Worm (Caenorhabditis elegans) whole organism, late embryonic: ENCODE results near the gene srh-44.

Experiments
- elt-2 ChIP-seq: sonication (generic microtip); optimal IDR thresholded peaks from 2 replicates; lab custom pipeline; 2016; ENCODE audit warnings: missing genetic modification reagents, missing genetic modification characterization, missing compliant biosample characterization
- hlh-8 ChIP-seq: sonication (generic microtip); optimal IDR thresholded peaks from 2 replicates; lab custom pipeline; 2016; ENCODE audit warnings: missing genotype, missing genetic modification characterization, missing compliant biosample characterization
- mec-3 ChIP-seq: sonication (generic microtip); optimal IDR thresholded peaks from 2 replicates; lab custom pipeline; 2016; ENCODE audit warnings: borderline replicate concordance, missing genetic modification characterization, missing compliant biosample characterization
- nhr-11 ChIP-seq: fragments of 150-350 bp; optimal IDR thresholded peaks from 2 replicates; lab custom pipeline; 2014; ENCODE audit warnings: missing biosample characterization, missing genetic modification characterization
- pha-2 ChIP-seq: sonication (generic microtip); optimal IDR thresholded peaks from 2 replicates; lab custom pipeline; 2017; ENCODE audit warnings: mild to moderate bottlenecking, missing genetic modification characterization, missing compliant biosample characterization
- sox-4 ChIP-seq: sonication (generic microtip); optimal IDR thresholded peaks from 2 replicates; lab custom pipeline; 2017; ENCODE audit warnings: mild to moderate bottlenecking, missing genetic modification characterization, inconsistent platforms, missing compliant biosample characterization

ce11 chrII:11544714-11545113, 29.8 kb downstream of the srh-44 start, which contains the start of gene F54D5.9:
- TF ChIP-seq elt-2 (tag; lab: Kevin White, UChicago) (no peak), pha-2 (no peak), hlh-8 (tag; lab: Kevin White, UChicago) (no peak), nhr-11 (tag; lab: Kevin White, UChicago) (no peak), sox-4 (tag; lab: Kevin White, UChicago) (no peak), mec-3 (tag; lab: Kevin White, UChicago) (no peak)
